Fruit fly (Drosophila melanogaster) whole organism, embryonic: ENCODE results near the gene CG42553.
A peak's percentile ranks its signal among the peaks of the same experiment; 100 is the strongest.

ENCODE experiments used
- Asciz ChIP-seq: fragments of 200-800 bp; sonication (Bioruptor generic); optimal IDR thresholded peaks from 2 replicates; lab custom pipeline; 2017; ENCODE audit warnings: missing biosample characterization, mild to moderate bottlenecking, missing genetic modification characterization, missing genetic modification reagents
- Atf-2 ChIP-seq: fragments of 200-800 bp; sonication (Bioruptor generic); optimal IDR thresholded peaks from 2 replicates; lab custom pipeline; 2016; ENCODE audit warnings: missing biosample characterization, missing genetic modification characterization
- Bdp1 ChIP-seq: fragments of 200-800 bp; sonication (Bioruptor generic); optimal IDR thresholded peaks from 3 replicates; lab custom pipeline; 2016; ENCODE audit warnings: missing biosample characterization, missing genetic modification characterization
- C15 ChIP-seq: fragments of 200-800 bp; sonication (Bioruptor generic); IDR thresholded peaks from 3 replicates; pipeline ENCODE4 v1.3.6; 2022; ENCODE audit warnings: missing biosample characterization, missing genetic modification characterization
- CG10209 ChIP-seq: fragments of 200-800 bp; sonication (Bioruptor generic); optimal IDR thresholded peaks from 3 replicates; lab custom pipeline; 2017; ENCODE audit warnings: missing biosample characterization, mild to moderate bottlenecking, missing genetic modification characterization, missing genetic modification reagents
- CG10565 ChIP-seq: fragments of 200-800 bp; sonication (Bioruptor generic); optimal IDR thresholded peaks from 3 replicates; lab custom pipeline; 2016; ENCODE audit warnings: missing biosample characterization, mild to moderate bottlenecking, missing genetic modification characterization
- CG11093 ChIP-seq: fragments of 200-800 bp; sonication (Bioruptor generic); IDR thresholded peaks from 3 replicates; pipeline ENCODE4 v1.3.6; 2022; ENCODE audit warnings: missing biosample characterization, missing genetic modification characterization
- CG12236 ChIP-seq: fragments of 200-800 bp; sonication (Bioruptor generic); optimal IDR thresholded peaks from 2 replicates; lab custom pipeline; 2016; ENCODE audit warnings: missing biosample characterization, missing genetic modification characterization
- CG12391 ChIP-seq: fragments of 200-800 bp; sonication (Bioruptor generic); optimal IDR thresholded peaks from 3 replicates; lab custom pipeline; 2018; ENCODE audit warnings: missing biosample characterization, mild to moderate bottlenecking, missing genetic modification characterization, moderate library complexity
- CG13296 ChIP-seq: fragments of 200-800 bp; sonication (Bioruptor generic); optimal IDR thresholded peaks from 3 replicates; lab custom pipeline; 2018; ENCODE audit warnings: missing biosample characterization, mild to moderate bottlenecking, missing genetic modification characterization
- CG14710 ChIP-seq: fragments of 200-800 bp; sonication (Bioruptor generic); optimal IDR thresholded peaks from 3 replicates; lab custom pipeline; 2019; ENCODE audit warnings: missing biosample characterization, mild to moderate bottlenecking, missing genetic modification characterization, moderate library complexity
- CG1603 ChIP-seq: fragments of 200-800 bp; sonication (Bioruptor generic); optimal IDR thresholded peaks from 2 replicates; lab custom pipeline; 2019; ENCODE audit warnings: missing biosample characterization, mild to moderate bottlenecking, missing genetic modification characterization, moderate library complexity
- CG17328 ChIP-seq: fragments of 200-800 bp; sonication (Bioruptor generic); IDR thresholded peaks from 2 replicates; pipeline ENCODE4 v1.3.6; 2022; ENCODE audit warnings: missing biosample characterization, missing genetic modification characterization
- CG17802 ChIP-seq: fragments of 200-800 bp; sonication (Bioruptor generic); optimal IDR thresholded peaks from 2 replicates; lab custom pipeline; 2018; ENCODE audit warnings: missing biosample characterization, mild to moderate bottlenecking, missing genetic modification characterization, moderate library complexity
- CG18619 ChIP-seq: fragments of 200-800 bp; sonication (Bioruptor generic); optimal IDR thresholded peaks from 3 replicates; lab custom pipeline; 2017; ENCODE audit warnings: missing biosample characterization, mild to moderate bottlenecking, missing genetic modification characterization
- CG2889 ChIP-seq: fragments of 200-800 bp; sonication (Bioruptor generic); IDR thresholded peaks from 3 replicates; pipeline ENCODE4 v1.3.6; 2022; ENCODE audit warnings: missing biosample characterization, missing genetic modification characterization
- CG30403 ChIP-seq: fragments of 200-800 bp; sonication (Bioruptor generic); optimal IDR thresholded peaks from 3 replicates; lab custom pipeline; 2016; ENCODE audit warnings: missing biosample characterization, missing genetic modification characterization
- CG31224 ChIP-seq: fragments of 200-800 bp; sonication (Bioruptor generic); IDR thresholded peaks from 2 replicates; pipeline ENCODE4 v1.3.6; 2022; ENCODE audit warnings: missing biosample characterization, missing genetic modification characterization
- CG4820 ChIP-seq: fragments of 200-800 bp; sonication (Bioruptor generic); optimal IDR thresholded peaks from 3 replicates; lab custom pipeline; 2016; ENCODE audit warnings: missing biosample characterization, missing genetic modification characterization
- CG6689 ChIP-seq: fragments of 200-800 bp; sonication (Bioruptor generic); IDR thresholded peaks from 2 replicates; pipeline ENCODE4 v1.3.6; 2022; ENCODE audit warnings: missing biosample characterization, missing genetic modification characterization
- CG6854 ChIP-seq: fragments of 200-800 bp; sonication (Bioruptor generic); optimal IDR thresholded peaks from 3 replicates; lab custom pipeline; 2017; ENCODE audit warnings: missing biosample characterization, mild to moderate bottlenecking, missing genetic modification characterization
- CG7987 ChIP-seq: fragments of 200-800 bp; sonication (Bioruptor generic); optimal IDR thresholded peaks from 2 replicates; lab custom pipeline; 2018; ENCODE audit warnings: missing biosample characterization, mild to moderate bottlenecking, missing genetic modification characterization, moderate library complexity
- CG8359 ChIP-seq: fragments of 200-800 bp; sonication (Bioruptor generic); optimal IDR thresholded peaks from 2 replicates; lab custom pipeline; 2017; ENCODE audit warnings: missing biosample characterization, mild to moderate bottlenecking, missing genetic modification characterization, borderline replicate concordance
- CG9437 ChIP-seq: fragments of 200-800 bp; sonication (Bioruptor generic); optimal IDR thresholded peaks from 2 replicates; lab custom pipeline; 2018; ENCODE audit warnings: missing biosample characterization, mild to moderate bottlenecking, missing genetic modification characterization
- HHEX ChIP-seq: fragments of 200-800 bp; sonication (Bioruptor generic); optimal IDR thresholded peaks from 3 replicates; lab custom pipeline; 2017; ENCODE audit warnings: missing biosample characterization, mild to moderate bottlenecking, missing genetic modification characterization, missing genetic modification reagents
- HmgD ChIP-seq: fragments of 200-800 bp; sonication (Bioruptor generic); optimal IDR thresholded peaks from 3 replicates; lab custom pipeline; 2016; ENCODE audit warnings: missing biosample characterization, missing genetic modification characterization
- Kr ChIP-seq: fragments of 200-800 bp; sonication (Bioruptor generic); optimal IDR thresholded peaks from 2 replicates; lab custom pipeline; 2017; ENCODE audit warnings: missing biosample characterization, mild to moderate bottlenecking, missing genetic modification characterization
- Nf-YA ChIP-seq: fragments of 200-800 bp; sonication (Bioruptor generic); IDR thresholded peaks from 2 replicates; pipeline ENCODE4 v1.3.6; 2022; ENCODE audit warnings: missing biosample characterization, missing genetic modification characterization
- Ssrp ChIP-seq: fragments of 200-800 bp; sonication (Bioruptor generic); optimal IDR thresholded peaks from 2 replicates; lab custom pipeline; 2018; ENCODE audit warnings: missing biosample characterization, mild to moderate bottlenecking, missing genetic modification characterization, moderate library complexity
- Xbp1 ChIP-seq: fragments of 200-800 bp; sonication (Bioruptor generic); optimal IDR thresholded peaks from 3 replicates; lab custom pipeline; 2016; ENCODE audit warnings: missing biosample characterization, mild to moderate bottlenecking, missing genetic modification characterization
- Xrp1 ChIP-seq: fragments of 200-800 bp; sonication (Bioruptor generic); IDR thresholded peaks from 2 replicates; pipeline ENCODE4 v1.3.6; 2022; ENCODE audit warnings: missing biosample characterization, missing genetic modification characterization
- abd-A ChIP-seq: fragments of 200-800 bp; sonication (Bioruptor generic); optimal IDR thresholded peaks from 3 replicates; lab custom pipeline; 2019; ENCODE audit warnings: missing biosample characterization, mild to moderate bottlenecking, missing genetic modification characterization, moderate library complexity
- ase ChIP-seq: fragments of 200-800 bp; sonication (Bioruptor generic); IDR thresholded peaks from 3 replicates; pipeline ENCODE4 v1.3.6; 2022; ENCODE audit warnings: missing biosample characterization, missing genetic modification characterization
- btn ChIP-seq: fragments of 200-800 bp; sonication (Bioruptor generic); optimal IDR thresholded peaks from 2 replicates; lab custom pipeline; 2016; ENCODE audit warnings: missing biosample characterization, missing genetic modification characterization
- cas ChIP-seq: fragments of 200-800 bp; sonication (Bioruptor generic); IDR thresholded peaks from 2 replicates; pipeline ENCODE4 v1.3.6; 2022; ENCODE audit warnings: missing biosample characterization, missing genetic modification characterization
- chif ChIP-seq, 2 experiments: fragments of 200-800 bp; sonication (Bioruptor generic); optimal IDR thresholded peaks; 3 replicates each; lab custom pipeline; 2016; ENCODE audit warnings: missing biosample characterization in 2 of 2, missing genetic modification characterization in 2 of 2
- crol ChIP-seq: fragments of 200-800 bp; sonication (Bioruptor generic); IDR thresholded peaks from 2 replicates; pipeline ENCODE4 v1.3.6; 2022; ENCODE audit warnings: missing biosample characterization, missing genetic modification characterization
- cwo ChIP-seq: fragments of 200-800 bp; sonication (Bioruptor generic); optimal IDR thresholded peaks from 3 replicates; lab custom pipeline; 2017; ENCODE audit warnings: missing biosample characterization, missing genetic modification characterization, mild to moderate bottlenecking, moderate library complexity, missing genetic modification reagents
- grau ChIP-seq: fragments of 200-800 bp; optimal IDR thresholded peaks from 3 replicates; lab custom pipeline; 2019; ENCODE audit warnings: missing biosample characterization, mild to moderate bottlenecking, missing genetic modification characterization, moderate library complexity
- hkb ChIP-seq, 2 experiments: fragments of 200-800 bp in 1 of 2; fragments of >200 bp in 1 of 2; sonication (Bioruptor generic) in 1 of 2; IDR thresholded peaks in 1 of 2; optimal IDR thresholded peaks in 1 of 2; 2 replicates each; pipeline versions ENCODE4 v1.3.6 to Lab custom; 2017 to 2022; ENCODE audit warnings: missing biosample characterization in 1 of 2, missing genetic modification characterization in 1 of 2
- insv ChIP-seq, 2 experiments: fragments of 200-800 bp; sonication (Bioruptor generic); optimal IDR thresholded peaks; 3 replicates each; lab custom pipeline; 2016 to 2018; ENCODE audit warnings: missing biosample characterization in 2 of 2, missing genetic modification characterization in 2 of 2
- kni ChIP-seq: fragments of 200-800 bp; sonication (Bioruptor generic); optimal IDR thresholded peaks from 3 replicates; lab custom pipeline; 2017; ENCODE audit warnings: mild to moderate bottlenecking, missing biosample characterization, missing genetic modification reagents, missing genetic modification characterization
- lov ChIP-seq, 2 experiments: fragments of 200-800 bp in 1 of 2; fragments of >200 bp in 1 of 2; sonication (Bioruptor generic) in 1 of 2; IDR thresholded peaks in 1 of 2; optimal IDR thresholded peaks in 1 of 2; 2 replicates in 1 of 2; 3 replicates in 1 of 2; pipeline versions ENCODE4 v1.3.6 to Lab custom; 2017 to 2022; ENCODE audit warnings: missing biosample characterization in 1 of 2, missing genetic modification characterization in 1 of 2
- nerfin-2 ChIP-seq: fragments of 200-800 bp; sonication (Bioruptor generic); IDR thresholded peaks from 2 replicates; pipeline ENCODE4 v1.3.6; 2022; ENCODE audit warnings: missing biosample characterization, missing genetic modification characterization; ENCODE audit not compliant: partially characterized antibody
- ro ChIP-seq: fragments of 200-800 bp; sonication (Bioruptor generic); IDR thresholded peaks from 2 replicates; pipeline ENCODE4 v1.3.6; 2022; ENCODE audit warnings: missing biosample characterization, missing genetic modification characterization
- sima ChIP-seq: fragments of 200-800 bp; sonication (Bioruptor generic); optimal IDR thresholded peaks from 2 replicates; lab custom pipeline; 2016; ENCODE audit warnings: missing biosample characterization, missing genetic modification characterization
- so ChIP-seq: fragments of 200-800 bp; sonication (Bioruptor generic); IDR thresholded peaks from 3 replicates; pipeline ENCODE4 v1.3.6; 2022; ENCODE audit warnings: missing biosample characterization, missing genetic modification characterization
- tll ChIP-seq, 2 experiments: fragments of 200-800 bp in 1 of 2; fragments of >200 bp in 1 of 2; sonication (Bioruptor generic) in 1 of 2; optimal IDR thresholded peaks; 2 replicates each; lab custom pipeline; 2017 to 2019; ENCODE audit warnings: missing biosample characterization in 2 of 2, missing genetic modification characterization in 2 of 2, mild to moderate bottlenecking in 1 of 2, moderate library complexity in 1 of 2

Gene CG42553

DNA sequence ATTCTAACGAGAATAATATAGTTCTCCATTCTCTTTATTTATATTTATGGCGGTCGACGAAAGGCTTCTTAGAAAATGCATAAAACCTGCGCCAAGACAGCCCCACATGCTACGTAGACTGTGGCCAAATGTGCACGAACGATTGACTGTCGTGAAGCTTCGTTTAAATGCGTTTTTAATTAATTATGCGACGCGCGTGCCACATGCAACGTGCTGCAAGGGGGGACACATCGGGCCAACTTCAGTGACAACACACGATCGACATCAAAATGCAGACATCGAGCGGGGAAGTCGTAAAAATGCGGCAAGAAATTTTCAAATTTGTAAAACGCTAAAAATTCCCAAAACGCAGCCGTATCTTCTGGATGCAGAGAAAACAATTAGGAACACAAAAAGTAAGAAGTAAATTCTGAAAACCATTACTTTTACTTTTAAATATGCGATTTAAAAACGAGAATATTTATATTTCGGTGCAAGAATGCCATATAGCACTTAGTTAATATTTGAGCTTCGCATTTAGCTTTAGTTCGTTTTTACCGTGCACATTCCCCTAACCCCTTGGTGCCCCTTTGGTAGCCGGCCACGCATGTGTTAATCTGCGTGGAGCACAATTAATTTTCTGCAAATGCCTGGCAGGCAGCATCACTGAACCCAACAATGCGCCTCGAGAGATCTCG, 33.9 kb upstream of the CG42553 start (continued):
- TF ChIP-seq hkb (optimal IDR thresholded peaks at IDR 0.05; lab: Kevin White, UChicago) (no peak), hkb (GFP tag; IDR thresholded peaks at IDR 0.05; lab: Robert Waterston, UW) (peak; percentile 52), CG18619 (GFP tag; lab: Kevin White, UChicago) (peak; percentile 12), tll (GFP tag; optimal IDR thresholded peaks at IDR 0.05; lab: Kevin White, UChicago) (no peak), C15 (GFP tag; lab: Robert Waterston, UW) (no peak), CG6854 (GFP tag; lab: Kevin White, UChicago) (no peak), CG7987 (GFP tag; lab: Kevin White, UChicago) (no peak), ase (GFP tag; lab: Robert Waterston, UW) (peak; percentile 26; the same call in 1 of the 3 replicates), lov (optimal IDR thresholded peaks at IDR 0.05; lab: Kevin White, UChicago) (no peak), lov (GFP tag; IDR thresholded peaks at IDR 0.05; lab: Robert Waterston, UW) (0 out of 3 replicates have a peak, but pooled peaks have one; percentile 42), Bdp1 (no peak), cas (GFP tag; lab: Robert Waterston, UW) (no peak), CG17802 (tag; lab: Kevin White, UChicago) (peak; percentile 36), CG4820 (GFP tag; lab: Kevin White, UChicago) (peak; percentile 32), nerfin-2 (GFP tag; lab: Robert Waterston, UW) (no peak), ro (no peak), kni (GFP tag; lab: Kevin White, UChicago) (peak; percentile 75), crol (GFP tag; lab: Robert Waterston, UW) (peak; percentile 63), Nf-YA (no peak), CG2889 (GFP tag; lab: Robert Waterston, UW) (no peak), CG6689 (GFP tag; lab: Robert Waterston, UW) (peak; percentile 46), abd-A (tag; lab: Kevin White, UChicago) (no peak), Xrp1 (peak; percentile 70), insv (GFP tag; optimal IDR thresholded peaks at IDR 0.05; lab: Kevin White, UChicago) (no peak), Kr (GFP tag; lab: Kevin White, UChicago) (no peak), CG9437 (GFP tag; lab: Kevin White, UChicago) (no peak), Atf-2 (GFP tag; lab: Kevin White, UChicago) (no peak), Asciz (GFP tag; lab: Kevin White, UChicago) (peak; percentile 28), Ssrp (tag; lab: Kevin White, UChicago) (peak; percentile 49), grau (tag; lab: Kevin White, UChicago) (no peak), chif (GFP tag; optimal IDR thresholded peaks at IDR 0.05; lab: Kevin White, UChicago) (peak; percentile 9 to 30), CG10209 (GFP tag; lab: Kevin White, UChicago) (peak; percentile 13), CG14710 (tag; lab: Kevin White, UChicago) (peak; percentile 29), CG11093 (GFP tag; lab: Robert Waterston, UW) (no peak), CG31224 (no peak), CG10565 (GFP tag; lab: Kevin White, UChicago) (no peak), so (peak; percentile 23; the same call in 1 of the 3 replicates), CG13296 (GFP tag; lab: Kevin White, UChicago) (no peak), Xbp1 (GFP tag; lab: Kevin White, UChicago) (peak; percentile 40), CG17328 (GFP tag; lab: Robert Waterston, UW) (peak; percentile 67; the same call in 1 of the 2 replicates), CG30403 (GFP tag; lab: Kevin White, UChicago) (peak; percentile 28), btn (GFP tag; lab: Kevin White, UChicago) (no peak), HmgD (no peak), CG8359 (GFP tag; lab: Kevin White, UChicago) (peak; percentile 5), HHEX (GFP tag; lab: Kevin White, UChicago) (peak; percentile 1), CG1603 (tag; lab: Kevin White, UChicago) (peak; percentile 55), CG12236 (no peak), sima (GFP tag; lab: Kevin White, UChicago) (no peak), cwo (GFP tag; lab: Kevin White, UChicago) (no peak), CG12391 (tag; lab: Kevin White, UChicago) (peak; percentile 42)
